Fruit fly (Drosophila melanogaster) whole organism, embryonic: ENCODE results near the gene CG5973.

Source experiments
- Atf-2 ChIP-seq: fragments of 200-800 bp; sonication (Bioruptor generic); optimal IDR thresholded peaks from 2 replicates; lab custom pipeline; 2016; ENCODE audit warnings: missing biosample characterization, missing genetic modification characterization
- Bdp1 ChIP-seq: fragments of 200-800 bp; sonication (Bioruptor generic); optimal IDR thresholded peaks from 3 replicates; lab custom pipeline; 2016; ENCODE audit warnings: missing biosample characterization, missing genetic modification characterization
- Bteb2 ChIP-seq: fragments of 200-800 bp; sonication (Bioruptor generic); optimal IDR thresholded peaks from 2 replicates; lab custom pipeline; 2016; ENCODE audit warnings: missing biosample characterization, missing genetic modification characterization
- CG10462 ChIP-seq: fragments of 200-800 bp; sonication (Bioruptor generic); optimal IDR thresholded peaks from 2 replicates; lab custom pipeline; 2016; ENCODE audit warnings: missing biosample characterization, missing genetic modification characterization
- CG10959 ChIP-seq: fragments of 200-800 bp; sonication (Bioruptor generic); IDR thresholded peaks from 2 replicates; pipeline ENCODE4 v1.3.6; 2022; ENCODE audit warnings: missing biosample characterization, missing genetic modification characterization
- CG1233 ChIP-seq: fragments of 200-800 bp; sonication (Bioruptor generic); optimal IDR thresholded peaks from 4 replicates; lab custom pipeline; 2018; ENCODE audit warnings: missing biosample characterization, mild to moderate bottlenecking, missing genetic modification characterization
- CG13123 ChIP-seq: fragments of 200-800 bp; sonication (Bioruptor generic); optimal IDR thresholded peaks from 2 replicates; lab custom pipeline; 2016; ENCODE audit warnings: missing biosample characterization, missing genetic modification characterization
- CG13775 ChIP-seq: fragments of 200-800 bp; sonication (Bioruptor generic); optimal IDR thresholded peaks from 3 replicates; lab custom pipeline; 2017; ENCODE audit warnings: missing biosample characterization, mild to moderate bottlenecking, missing genetic modification characterization
- CG15514 ChIP-seq: fragments of 200-800 bp; sonication (Bioruptor generic); optimal IDR thresholded peaks from 3 replicates; lab custom pipeline; 2017; ENCODE audit warnings: missing biosample characterization, missing genetic modification characterization, mild to moderate bottlenecking, moderate library complexity, missing genetic modification reagents
- CG15601 ChIP-seq: fragments of 200-800 bp; sonication (Bioruptor generic); optimal IDR thresholded peaks from 3 replicates; lab custom pipeline; 2019; ENCODE audit warnings: missing biosample characterization, mild to moderate bottlenecking, missing genetic modification characterization, moderate library complexity
- CG17328 ChIP-seq: fragments of 200-800 bp; sonication (Bioruptor generic); IDR thresholded peaks from 2 replicates; pipeline ENCODE4 v1.3.6; 2022; ENCODE audit warnings: missing biosample characterization, missing genetic modification characterization
- CG18262 ChIP-seq: fragments of 200-800 bp; optimal IDR thresholded peaks from 3 replicates; lab custom pipeline; 2019; ENCODE audit warnings: missing biosample characterization, mild to moderate bottlenecking, missing genetic modification characterization, moderate library complexity
- CG33557 ChIP-seq: fragments of 200-800 bp; sonication (Bioruptor generic); optimal IDR thresholded peaks from 2 replicates; lab custom pipeline; 2019; ENCODE audit warnings: missing biosample characterization, mild to moderate bottlenecking, missing genetic modification characterization, moderate library complexity
- CG3407 ChIP-seq: fragments of 200-800 bp; sonication (Bioruptor generic); optimal IDR thresholded peaks from 2 replicates; lab custom pipeline; 2018; ENCODE audit warnings: missing biosample characterization, mild to moderate bottlenecking, missing genetic modification characterization
- CG34422 ChIP-seq: fragments of 200-800 bp; sonication (Bioruptor generic); IDR thresholded peaks from 3 replicates; pipeline ENCODE4 v1.3.6; 2022; ENCODE audit warnings: missing biosample characterization, missing genetic modification characterization
- CG4730 ChIP-seq: fragments of 200-800 bp; sonication (Bioruptor generic); IDR thresholded peaks from 2 replicates; pipeline ENCODE4 v1.3.6; 2022; ENCODE audit warnings: missing biosample characterization, missing genetic modification characterization
- CG5953 ChIP-seq: fragments of 200-800 bp; sonication (Bioruptor generic); IDR thresholded peaks from 2 replicates; pipeline ENCODE4 v1.3.6; 2022; ENCODE audit warnings: missing biosample characterization, missing genetic modification characterization
- CG6683 ChIP-seq: fragments of 200-800 bp; sonication (Bioruptor generic); optimal IDR thresholded peaks from 2 replicates; lab custom pipeline; 2017; ENCODE audit warnings: missing biosample characterization, mild to moderate bottlenecking, missing genetic modification characterization, missing genetic modification reagents
- CG6854 ChIP-seq: fragments of 200-800 bp; sonication (Bioruptor generic); optimal IDR thresholded peaks from 3 replicates; lab custom pipeline; 2017; ENCODE audit warnings: missing biosample characterization, mild to moderate bottlenecking, missing genetic modification characterization
- CG7839 ChIP-seq: fragments of 200-800 bp; sonication (Bioruptor generic); optimal IDR thresholded peaks from 3 replicates; lab custom pipeline; 2018; ENCODE audit warnings: missing biosample characterization, mild to moderate bottlenecking, missing genetic modification characterization, moderate library complexity
- CG7928 ChIP-seq: fragments of 200-800 bp; sonication (Bioruptor generic); optimal IDR thresholded peaks from 2 replicates; lab custom pipeline; 2017; ENCODE audit warnings: missing biosample characterization, mild to moderate bottlenecking, missing genetic modification characterization
- CG8944 ChIP-seq: fragments of 200-800 bp; sonication (Bioruptor generic); optimal IDR thresholded peaks from 3 replicates; lab custom pipeline; 2016; ENCODE audit warnings: missing biosample characterization, missing genetic modification characterization
- CG9876 ChIP-seq: fragments of 200-800 bp; sonication (Bioruptor generic); optimal IDR thresholded peaks from 2 replicates; lab custom pipeline; 2016; ENCODE audit warnings: missing biosample characterization, missing genetic modification characterization
- D19B ChIP-seq: fragments of 200-800 bp; sonication (Bioruptor generic); optimal IDR thresholded peaks from 2 replicates; lab custom pipeline; 2017; ENCODE audit warnings: missing biosample characterization, mild to moderate bottlenecking, missing genetic modification characterization
- Dfd ChIP-seq, 2 experiments: fragments of >200 bp; optimal IDR thresholded peaks; 2 replicates each; lab custom pipeline; 2017; ENCODE audit warnings: missing biosample characterization in 2 of 2, missing genetic modification characterization in 2 of 2
- Ets97D ChIP-seq: fragments of 200-800 bp; sonication (Bioruptor generic); optimal IDR thresholded peaks from 3 replicates; lab custom pipeline; 2016; ENCODE audit warnings: missing biosample characterization, missing genetic modification characterization
- Hr78 ChIP-seq, 2 experiments: fragments of 200-800 bp in 1 of 2; fragments of >200 bp in 1 of 2; sonication (Bioruptor generic) in 1 of 2; optimal IDR thresholded peaks; 2 replicates each; lab custom pipeline; 2017 to 2019; ENCODE audit warnings: missing biosample characterization in 2 of 2, missing genetic modification characterization in 2 of 2, mild to moderate bottlenecking in 1 of 2, moderate library complexity in 1 of 2
- Mes4 ChIP-seq: fragments of 200-800 bp; sonication (Bioruptor generic); optimal IDR thresholded peaks from 2 replicates; lab custom pipeline; 2016; ENCODE audit warnings: missing biosample characterization, missing genetic modification characterization
- TFAM ChIP-seq: fragments of 200-800 bp; sonication (Bioruptor generic); optimal IDR thresholded peaks from 2 replicates; lab custom pipeline; 2017; ENCODE audit warnings: missing biosample characterization, missing genetic modification characterization, inconsistent platforms
- Xbp1 ChIP-seq: fragments of 200-800 bp; sonication (Bioruptor generic); optimal IDR thresholded peaks from 3 replicates; lab custom pipeline; 2016; ENCODE audit warnings: missing biosample characterization, mild to moderate bottlenecking, missing genetic modification characterization
- danr ChIP-seq: fragments of 200-800 bp; sonication (Bioruptor generic); IDR thresholded peaks from 2 replicates; pipeline ENCODE4 v1.3.6; 2022; ENCODE audit warnings: missing biosample characterization, missing genetic modification characterization
- dimm ChIP-seq: fragments of 200-800 bp; sonication (Bioruptor generic); IDR thresholded peaks from 2 replicates; pipeline ENCODE4 v1.3.6; 2022; ENCODE audit warnings: missing biosample characterization, missing genetic modification characterization
- dm ChIP-seq: fragments of 200-800 bp; sonication (Bioruptor generic); optimal IDR thresholded peaks from 3 replicates; lab custom pipeline; 2016; ENCODE audit warnings: missing biosample characterization, missing genetic modification characterization
- dpn ChIP-seq, 2 experiments: fragments of 200-800 bp; sonication (Bioruptor generic); optimal IDR thresholded peaks; 3 replicates each; lab custom pipeline; 2016; ENCODE audit warnings: missing biosample characterization in 2 of 2, missing genetic modification characterization in 2 of 2
- ewg ChIP-seq: fragments of 200-800 bp; sonication (Bioruptor generic); optimal IDR thresholded peaks from 3 replicates; lab custom pipeline; 2017; ENCODE audit warnings: mild to moderate bottlenecking, missing biosample characterization, missing genetic modification reagents, missing genetic modification characterization
- eyg ChIP-seq: fragments of 200-800 bp; sonication (Bioruptor generic); optimal IDR thresholded peaks from 3 replicates; lab custom pipeline; 2016; ENCODE audit warnings: missing biosample characterization, missing genetic modification characterization
- gcm ChIP-seq: fragments of 200-800 bp; sonication (Bioruptor generic); optimal IDR thresholded peaks from 2 replicates; lab custom pipeline; 2019; ENCODE audit warnings: missing biosample characterization, mild to moderate bottlenecking, missing genetic modification characterization, moderate library complexity
- gt ChIP-seq: fragments of 200-800 bp; sonication (Bioruptor generic); IDR thresholded peaks from 2 replicates; pipeline ENCODE4 v1.3.6; 2022; ENCODE audit warnings: missing biosample characterization, missing genetic modification characterization
- hbn ChIP-seq: fragments of 200-800 bp; sonication (Bioruptor generic); IDR thresholded peaks from 2 replicates; pipeline ENCODE4 v1.3.6; 2022; ENCODE audit warnings: missing biosample characterization, missing genetic modification characterization; ENCODE audit not compliant: partially characterized antibody
- kay ChIP-seq: fragments of 200-800 bp; sonication (Bioruptor generic); optimal IDR thresholded peaks from 2 replicates; lab custom pipeline; 2016; ENCODE audit warnings: missing biosample characterization, missing genetic modification characterization
- ken ChIP-seq: fragments of 200-800 bp; sonication (Bioruptor generic); IDR thresholded peaks from 3 replicates; pipeline ENCODE4 v1.3.6; 2022; ENCODE audit warnings: missing biosample characterization, missing genetic modification characterization
- klu ChIP-seq: fragments of 200-800 bp; sonication (Bioruptor generic); IDR thresholded peaks from 2 replicates; pipeline ENCODE4 v1.3.6; 2022; ENCODE audit warnings: missing biosample characterization, missing genetic modification characterization
- nau ChIP-seq: fragments of 200-800 bp; sonication (Bioruptor generic); optimal IDR thresholded peaks from 3 replicates; lab custom pipeline; 2017; ENCODE audit warnings: missing biosample characterization, mild to moderate bottlenecking, missing genetic modification characterization, missing genetic modification reagents
- oc ChIP-seq: fragments of 200-800 bp; sonication (Bioruptor generic); optimal IDR thresholded peaks from 2 replicates; lab custom pipeline; 2018; ENCODE audit warnings: missing biosample characterization, mild to moderate bottlenecking, missing genetic modification characterization, moderate library complexity
- sisA ChIP-seq: fragments of 200-800 bp; sonication (Bioruptor generic); IDR thresholded peaks from 2 replicates; pipeline ENCODE4 v1.3.6; 2022; ENCODE audit warnings: missing biosample characterization, missing genetic modification characterization
- sna ChIP-seq: fragments of 200-800 bp; sonication (Bioruptor generic); IDR thresholded peaks from 2 replicates; pipeline ENCODE4 v1.3.6; 2022; ENCODE audit warnings: missing biosample characterization, missing genetic modification characterization; ENCODE audit not compliant: partially characterized antibody
- ttk ChIP-seq: fragments of 200-800 bp; sonication (Bioruptor generic); IDR thresholded peaks from 2 replicates; pipeline ENCODE4 v2.1.2; 2022; ENCODE audit warnings: missing biosample characterization, missing genetic modification characterization
- tup ChIP-seq: fragments of 200-800 bp; sonication (Bioruptor generic); optimal IDR thresholded peaks from 2 replicates; lab custom pipeline; 2016; ENCODE audit warnings: missing biosample characterization, mild to moderate bottlenecking, missing genetic modification characterization, moderate library complexity
- zen2 ChIP-seq: fragments of 200-800 bp; sonication (Bioruptor generic); IDR thresholded peaks from 3 replicates; pipeline ENCODE4 v1.3.6; 2022; ENCODE audit warnings: missing biosample characterization, missing genetic modification characterization; ENCODE audit not compliant: partially characterized antibody

Gene CG5973

DNA sequence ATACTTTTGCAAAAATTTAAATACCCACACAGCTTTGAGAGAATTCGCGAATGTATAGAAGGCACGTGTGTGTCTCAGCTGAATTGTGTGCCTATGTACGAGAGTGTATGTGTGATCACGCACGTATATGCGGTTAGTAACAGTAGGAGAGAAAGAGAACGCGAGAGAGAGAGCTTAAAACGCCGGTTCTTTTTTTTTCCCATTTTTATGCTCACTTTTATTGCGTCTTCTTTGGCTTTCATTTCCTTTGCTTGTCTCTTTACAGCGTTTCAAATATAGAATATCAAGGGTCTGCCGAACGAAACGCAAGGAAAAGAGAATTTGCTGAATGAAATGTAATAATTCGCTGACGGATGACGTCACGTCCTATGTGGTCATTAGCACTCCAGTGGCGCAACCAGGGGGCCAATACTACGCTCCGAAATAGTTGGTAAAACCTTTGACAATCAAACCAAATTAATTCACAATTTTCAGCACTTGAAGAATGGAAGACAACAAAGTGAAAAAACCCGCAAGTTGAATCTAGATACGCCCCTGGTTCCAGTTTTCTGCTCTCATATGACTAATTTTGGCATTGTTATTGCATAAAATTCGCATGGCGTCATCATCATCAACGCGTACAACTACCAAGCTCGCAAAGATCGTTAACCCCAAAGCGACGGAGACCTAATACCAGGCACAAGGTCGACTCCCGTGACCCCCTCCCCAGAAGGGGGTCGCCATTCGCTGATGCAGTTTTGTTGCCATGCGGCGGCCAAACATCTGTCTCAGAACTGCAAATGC is 12.2 kb upstream of the CG5973 start (continued):
- peak; percentile 21 for TF ChIP-seq CG7928 (GFP tag; lab: Kevin White, UChicago)
- TF ChIP-seq dpn (GFP tag; optimal IDR thresholded peaks at IDR 0.05; lab: Kevin White, UChicago): peak; percentile 56 to 61
- TF ChIP-seq ewg (GFP tag; lab: Kevin White, UChicago): no peak
- no peak for TF ChIP-seq CG33557 (GFP tag; lab: Kevin White, UChicago)
- TF ChIP-seq gt (GFP tag; lab: Robert Waterston, UW): no peak
- no peak for TF ChIP-seq Dfd (GFP tag; optimal IDR thresholded peaks at IDR 0.05; lab: Kevin White, UChicago)
- TF ChIP-seq D19B (GFP tag; lab: Kevin White, UChicago): peak; percentile 55
- no peak for TF ChIP-seq sna (GFP tag; lab: Robert Waterston, UW)
- TF ChIP-seq zen2 (GFP tag; lab: Robert Waterston, UW): no peak
- TF ChIP-seq CG13775 (GFP tag; lab: Kevin White, UChicago): peak; percentile 70
- no peak for TF ChIP-seq Ets97D (GFP tag; lab: Kevin White, UChicago)
- TF ChIP-seq TFAM (GFP tag; lab: Kevin White, UChicago): no peak
- TF ChIP-seq CG34422: peak; percentile 47; the same call in 1 of the 3 replicates
- TF ChIP-seq ttk (GFP tag; lab: Robert Waterston, UW): no peak
- TF ChIP-seq sisA (GFP tag; lab: Robert Waterston, UW): peak; percentile 51
- peak; percentile 61 for TF ChIP-seq CG7839
- peak; percentile 19 for TF ChIP-seq Atf-2 (GFP tag; lab: Kevin White, UChicago)
- no peak for TF ChIP-seq oc
- TF ChIP-seq gcm (GFP tag; lab: Kevin White, UChicago): no peak
- TF ChIP-seq CG6854 (GFP tag; lab: Kevin White, UChicago): no peak
- TF ChIP-seq CG17328: 0 out of 2 replicates have a peak, but pooled peaks have one; percentile 34
- TF ChIP-seq CG18262 (tag; lab: Kevin White, UChicago): no peak
- TF ChIP-seq CG4730: peak; percentile 43; the same call in 1 of the 2 replicates
- no peak for TF ChIP-seq Bdp1
- peak; percentile 40 for TF ChIP-seq Bteb2
- TF ChIP-seq klu (GFP tag; lab: Robert Waterston, UW): peak; percentile 50
- peak; percentile 40 for TF ChIP-seq kay
- TF ChIP-seq CG13123 (GFP tag; lab: Kevin White, UChicago): no peak
- TF ChIP-seq dm: no peak
- peak; percentile 52 for TF ChIP-seq CG9876 (GFP tag; lab: Kevin White, UChicago)
- 0 out of 2 replicates have a peak, but pooled peaks have one; percentile 10 for TF ChIP-seq dimm (GFP tag; lab: Robert Waterston, UW)
- peak; percentile 26 for TF ChIP-seq eyg
- peak; percentile 26 for TF ChIP-seq nau (GFP tag; lab: Kevin White, UChicago)
- TF ChIP-seq CG6683 (GFP tag; lab: Kevin White, UChicago): no peak
- TF ChIP-seq CG15601 (tag; lab: Kevin White, UChicago): no peak
- no peak for TF ChIP-seq tup (GFP tag; lab: Kevin White, UChicago)
- TF ChIP-seq CG10462: no peak
- TF ChIP-seq hbn: no peak
- no peak for TF ChIP-seq Mes4 (GFP tag; lab: Kevin White, UChicago)
- TF ChIP-seq CG3407: no peak
- TF ChIP-seq Hr78 (GFP tag; optimal IDR thresholded peaks at IDR 0.05; lab: Kevin White, UChicago): peak in 1 of 2 experiments; percentile 31
- 0 out of 2 replicates have a peak, but pooled peaks have one; percentile 28 for TF ChIP-seq CG10959 (GFP tag; lab: Robert Waterston, UW)
- TF ChIP-seq ken (GFP tag; lab: Robert Waterston, UW): no peak
- peak; percentile 25 for TF ChIP-seq CG8944 (GFP tag; lab: Kevin White, UChicago)
- TF ChIP-seq Xbp1 (GFP tag; lab: Kevin White, UChicago): peak; percentile 43
- no peak for TF ChIP-seq danr (GFP tag; lab: Robert Waterston, UW)
- TF ChIP-seq CG15514 (GFP tag; lab: Kevin White, UChicago): peak; percentile 67
- TF ChIP-seq CG5953 (GFP tag; lab: Robert Waterston, UW): no peak
- peak; percentile 19 for TF ChIP-seq CG1233
